Worm (Caenorhabditis elegans) whole organism, midembryonic: Measurements from ENCODE around the gene Y97E10AR.6.

Experiments used
- T22C8.4 ChIP-seq: fragments of 200-800 bp; sonication (Bioruptor generic); IDR thresholded peaks from 2 replicates; pipeline ENCODE4 v1.3.6; 2022; ENCODE audit warnings: missing genetic modification characterization, missing compliant biosample characterization
- flt-1 ChIP-seq: fragments of 200-800 bp; sonication (Bioruptor generic); IDR thresholded peaks from 2 replicates; pipeline ENCODE4 v1.3.6; 2022; ENCODE audit warnings: missing genetic modification characterization, missing compliant biosample characterization
- klf-2 ChIP-seq: fragments of 200-800 bp; sonication (Bioruptor generic); conservative IDR thresholded peaks from 2 replicates; pipeline ENCODE4 v1.3.6; 2022; ENCODE audit warnings: missing genetic modification reagents, missing genetic modification characterization, missing compliant biosample characterization
- ref-1 ChIP-seq: fragments of 200-800 bp; sonication (Bioruptor generic); conservative IDR thresholded peaks from 2 replicates; pipeline ENCODE4 v1.3.6; 2022; ENCODE audit warnings: missing genetic modification reagents, missing genetic modification characterization, missing compliant biosample characterization
- tab-1 ChIP-seq: fragments of 200-800 bp; sonication (Bioruptor generic); IDR thresholded peaks from 2 replicates; pipeline ENCODE4 v1.3.6; 2022; ENCODE audit warnings: missing genetic modification characterization, missing compliant biosample characterization
- ztf-23 ChIP-seq: fragments of 200-800 bp; sonication (Bioruptor generic); IDR thresholded peaks from 2 replicates; pipeline ENCODE4 v1.3.6; 2022; ENCODE audit warnings: missing genetic modification reagents, missing genetic modification characterization, missing compliant biosample characterization
- ztf-29 ChIP-seq: fragments of 200-800 bp; sonication (Bioruptor generic); IDR thresholded peaks from 2 replicates; pipeline ENCODE4 v1.3.6; 2022; ENCODE audit warnings: missing genetic modification reagents, missing genetic modification characterization, missing compliant biosample characterization

DNA sequence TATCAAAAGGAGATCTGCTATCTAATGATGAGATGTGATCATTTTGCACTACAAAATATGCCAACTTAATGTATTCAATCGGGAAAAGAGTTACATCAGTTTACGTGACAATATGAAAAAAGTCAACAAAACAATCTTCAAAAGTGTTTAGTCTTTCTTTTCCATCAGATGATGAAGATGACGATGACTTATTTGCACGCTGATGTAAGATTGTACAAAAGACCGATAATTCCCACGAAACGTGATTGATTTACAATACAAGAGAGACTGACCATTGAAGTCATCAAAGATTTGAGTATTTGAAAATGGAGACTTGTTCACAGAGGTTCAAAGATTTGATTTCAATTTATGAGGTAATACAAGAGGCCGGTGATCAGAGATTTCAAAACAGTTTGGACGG lies 11.5 kb upstream of the Y97E10AR.6 start:
- TF ChIP-seq T22C8.4 (GFP tag; lab: Robert Waterston, UW) (no peak), ref-1 (GFP tag; lab: Robert Waterston, UW) (no peak), klf-2 (GFP tag; lab: Robert Waterston, UW) (no peak), tab-1 (GFP tag; lab: Robert Waterston, UW) (no peak), ztf-29 (GFP tag; lab: Robert Waterston, UW) (no peak), ztf-23 (no peak), flt-1 (no peak)
